Worm (Caenorhabditis elegans) whole organism, dauer: ENCODE results near the gene osta-2.
"Not testable (repeated sequence)": the region's sequence is repeated elsewhere in the genome, so short reads cannot be mapped to it uniquely, and the experiment has no call there.

Experiments
- unc-62 ChIP-seq: sonication (generic microtip); optimal IDR thresholded peaks from 2 replicates; lab custom pipeline; 2017; ENCODE audit warnings: missing biosample characterization, missing genetic modification reagents, missing genetic modification characterization

The osta-2 gene

ce11 chrII:5730343-5731083 lies 23.0 kb downstream of the osta-2 start, which contains the start of the genes C18A3.7 and C18A3.11:
C18A3.7 (minus strand) TSS chrII:5730443.
C18A3.11 (plus strand) TSS chrII:5731033.
- TF ChIP-seq unc-62 (GFP tag; lab: Kevin White, UChicago), result no peak

- no peak for TF ChIP-seq unc-62 (GFP tag; lab: Kevin White, UChicago)
Measured at ce11 chrII:5734883-5735282, 27.4 kb downstream of the osta-2 start.

ce11 chrII:5735744-5736143 lies 28.3 kb downstream of the osta-2 start:
- no peak for TF ChIP-seq unc-62 (GFP tag; lab: Kevin White, UChicago)

ce11 chrII:5736599-5736998 lies 29.1 kb downstream of the osta-2 start:
- TF ChIP-seq unc-62 (GFP tag; lab: Kevin White, UChicago), result no peak

- TF ChIP-seq unc-62 (GFP tag; lab: Kevin White, UChicago), result no peak
Measured at ce11 chrII:5738795-5739194, 31.3 kb downstream of the osta-2 start, which contains the start of gene hlh-14. hlh-14 (minus strand) TSS chrII:5738895.

ce11 chrII:5742767-5743166 lies 35.3 kb downstream of the osta-2 start:
- no peak for TF ChIP-seq unc-62 (GFP tag; lab: Kevin White, UChicago)

ce11 chrII:5744342-5744741 lies 36.9 kb downstream of the osta-2 start:
- TF ChIP-seq unc-62 (GFP tag; lab: Kevin White, UChicago), result no peak

ce11 chrII:5745088-5745487 lies 37.6 kb downstream of the osta-2 start, which contains the start of gene F10C1.9:
F10C1.9 (minus strand) TSS chrII:5745284.
- TF ChIP-seq unc-62 (GFP tag; lab: Kevin White, UChicago), result no peak

ce11 chrII:5747312-5747711 lies 39.8 kb downstream of the osta-2 start:
- no peak for TF ChIP-seq unc-62 (GFP tag; lab: Kevin White, UChicago)

ce11 chrII:5748395-5748794 lies 40.9 kb downstream of the osta-2 start:
- TF ChIP-seq unc-62 (GFP tag; lab: Kevin White, UChicago), result no peak

ce11 chrII:5749733-5750238 lies 42.3 kb downstream of the osta-2 start, which contains the start of gene ifb-2:
ifb-2 (plus strand) TSS chrII:5750188.
- TF ChIP-seq unc-62 (GFP tag; lab: Kevin White, UChicago), result no peak

- no peak for TF ChIP-seq unc-62 (GFP tag; lab: Kevin White, UChicago)
Measured at ce11 chrII:5751353-5751752, 43.9 kb downstream of the osta-2 start.

ce11 chrII:5754168-5754567 lies 46.7 kb downstream of the osta-2 start, which contains the start of gene F10C1.8:
F10C1.8 (plus strand) TSS chrII:5754468.
- no peak for TF ChIP-seq unc-62 (GFP tag; lab: Kevin White, UChicago)

- not testable (repeated sequence) for TF ChIP-seq unc-62 (GFP tag; lab: Kevin White, UChicago)
Measured at ce11 chrII:5757656-5758055, 50.2 kb downstream of the osta-2 start, which contains the start of the genes F10C1.3 and F10C1.23. F10C1.3 (minus strand) TSS chrII:5757756. F10C1.23 (plus strand) TSS chrII:5758040.
